Fruit fly (Drosophila melanogaster): ENCODE measurements around the gene Hex-t1.

DNA sequence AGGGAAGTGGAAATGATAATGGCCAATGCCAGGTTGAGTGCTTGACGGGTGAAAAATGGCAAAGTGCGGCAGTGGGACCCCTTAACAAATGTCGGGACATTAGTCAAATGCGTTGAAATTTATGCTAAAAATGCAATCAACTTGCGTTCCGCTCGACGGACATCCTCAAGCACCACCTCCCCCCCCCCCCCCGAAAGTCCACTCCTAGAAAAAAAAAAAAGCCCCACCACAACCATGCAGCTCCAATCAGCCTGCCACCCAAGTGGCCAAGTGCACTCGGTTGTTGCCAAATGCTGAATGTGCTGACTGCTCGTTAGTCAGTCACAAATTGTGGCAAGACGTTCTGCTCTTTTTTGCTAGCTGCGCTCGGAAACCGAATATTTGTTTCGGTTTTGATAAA lies 29.8 kb downstream of the Hex-t1 start:
- no peak for TF ChIP-seq h (GFP tag; optimal IDR thresholded peaks at IDR 0.05)
- no peak for TF ChIP-seq ey (GFP tag; optimal IDR thresholded peaks at IDR 0.05)
- no peak for TF ChIP-seq pan (optimal IDR thresholded peaks at IDR 0.05)
- TF ChIP-seq Myc (optimal IDR thresholded peaks at IDR 0.05), result no peak
- TF ChIP-seq rgr (GFP tag; optimal IDR thresholded peaks at IDR 0.05), result no peak
- TF ChIP-seq CrebA (GFP tag; optimal IDR thresholded peaks at IDR 0.05; ENCODE audit: borderline replicate concordance), result no peak
- TF ChIP-seq OdsH (GFP tag; optimal IDR thresholded peaks at IDR 0.05), result no peak
- no peak for TF ChIP-seq sage (GFP tag; optimal IDR thresholded peaks at IDR 0.05)
- no peak for TF ChIP-seq psq (GFP tag; optimal IDR thresholded peaks at IDR 0.05)
- no peak for TF ChIP-seq Abd-B (GFP tag; optimal IDR thresholded peaks at IDR 0.05)
- TF ChIP-seq usp (GFP tag; optimal IDR thresholded peaks at IDR 0.05), result no peak

Data from whole organism, wandering third instar larva.